Fruit fly (Drosophila melanogaster): Measurements from ENCODE around the gene Nep3.

- TF ChIP-seq CG12768 (GFP tag; optimal IDR thresholded peaks at IDR 0.05) (no peak), CG14711 (tag; optimal IDR thresholded peaks at IDR 0.05) (no peak), CG11617 (GFP tag; optimal IDR thresholded peaks at IDR 0.05) (peak; percentile 23), CG5204 (GFP tag; optimal IDR thresholded peaks at IDR 0.05) (peak; percentile 25), CG1620 (GFP tag; optimal IDR thresholded peaks at IDR 0.05) (no peak), cnc (optimal IDR thresholded peaks at IDR 0.05) (no peak), tj (GFP tag; optimal IDR thresholded peaks at IDR 0.05) (no peak), pad (GFP tag; optimal IDR thresholded peaks at IDR 0.05) (no peak), kay (GFP tag; ENCODE audit: borderline replicate concordance) (no peak), CG7101 (tag; optimal IDR thresholded peaks at IDR 0.05) (no peak), CG33017 (tag; optimal IDR thresholded peaks at IDR 0.05) (peak; percentile 28), Hr96 (GFP tag; optimal IDR thresholded peaks at IDR 0.05) (peak; percentile 0), bab1 (GFP tag; optimal IDR thresholded peaks at IDR 0.05) (no peak), Crg-1 (GFP tag; optimal IDR thresholded peaks at IDR 0.05) (no peak)
Measured at dm6 chrX:19964215-19964614, 3.1 kb downstream of the Nep3 start.

All from whole organism, adult.